Fruit fly (Drosophila melanogaster) whole organism, prepupa: ENCODE results near the gene Sik2.

ENCODE experiments used
- Blimp-1 ChIP-seq: fragments of 200-800 bp; sonication (Bioruptor generic); optimal IDR thresholded peaks from 3 replicates; lab custom pipeline; 2017; ENCODE audit warnings: missing biosample characterization, missing genetic modification characterization, mild to moderate bottlenecking, moderate library complexity, missing genetic modification reagents
- CG10631 ChIP-seq: fragments of 200-800 bp; sonication (Bioruptor generic); optimal IDR thresholded peaks from 2 replicates; lab custom pipeline; 2016; ENCODE audit warnings: missing biosample characterization, missing genetic modification characterization
- CG10669 ChIP-seq: fragments of 200-800 bp; sonication (Bioruptor generic); optimal IDR thresholded peaks from 3 replicates; lab custom pipeline; 2018; ENCODE audit warnings: missing biosample characterization, mild to moderate bottlenecking, missing genetic modification characterization, moderate library complexity
- CG11294 ChIP-seq: fragments of 200-800 bp; sonication (Bioruptor generic); IDR thresholded peaks from 2 replicates; pipeline ENCODE4 v1.3.6; 2022; ENCODE audit warnings: missing biosample characterization, missing genetic modification characterization
- CG15336 ChIP-seq: fragments of 200-800 bp; sonication (Bioruptor generic); IDR thresholded peaks from 2 replicates; pipeline ENCODE4 v1.3.6; 2022; ENCODE audit warnings: missing biosample characterization, missing genetic modification characterization
- CG1621 ChIP-seq: fragments of 200-800 bp; sonication (Bioruptor generic); optimal IDR thresholded peaks from 3 replicates; lab custom pipeline; 2018; ENCODE audit warnings: missing biosample characterization, mild to moderate bottlenecking, missing genetic modification characterization
- CG31627 ChIP-seq: fragments of 200-800 bp; sonication (Bioruptor generic); optimal IDR thresholded peaks from 3 replicates; lab custom pipeline; 2016; ENCODE audit warnings: missing biosample characterization, missing genetic modification characterization
- CG32006 ChIP-seq: fragments of 200-800 bp; sonication (Bioruptor generic); optimal IDR thresholded peaks from 3 replicates; lab custom pipeline; 2017; ENCODE audit warnings: missing biosample characterization, mild to moderate bottlenecking, missing genetic modification characterization
- CG34406 ChIP-seq: fragments of 200-800 bp; sonication (Bioruptor generic); optimal IDR thresholded peaks from 3 replicates; lab custom pipeline; 2016; ENCODE audit warnings: missing biosample characterization, missing genetic modification characterization
- CG4318 ChIP-seq: fragments of 200-800 bp; sonication (Bioruptor generic); optimal IDR thresholded peaks from 3 replicates; lab custom pipeline; 2017; ENCODE audit warnings: missing biosample characterization, mild to moderate bottlenecking, missing genetic modification characterization
- CG6163 ChIP-seq: fragments of 200-800 bp; sonication (Bioruptor generic); IDR thresholded peaks from 3 replicates; pipeline ENCODE4 v1.3.6; 2022; ENCODE audit warnings: missing biosample characterization, missing genetic modification characterization
- CG6276 ChIP-seq: fragments of 200-800 bp; sonication (Bioruptor generic); optimal IDR thresholded peaks from 2 replicates; lab custom pipeline; 2017; ENCODE audit warnings: missing biosample characterization, mild to moderate bottlenecking, missing genetic modification characterization
- CG6792 ChIP-seq: fragments of 200-800 bp; sonication (Bioruptor generic); optimal IDR thresholded peaks from 3 replicates; lab custom pipeline; 2016; ENCODE audit warnings: missing biosample characterization, missing genetic modification characterization
- CG6854 ChIP-seq: fragments of 200-800 bp; sonication (Bioruptor generic); optimal IDR thresholded peaks from 2 replicates; lab custom pipeline; 2017; ENCODE audit warnings: missing biosample characterization, mild to moderate bottlenecking, missing genetic modification characterization
- CG8119 ChIP-seq: fragments of 200-800 bp; sonication (Bioruptor generic); IDR thresholded peaks from 3 replicates; pipeline ENCODE4 v1.3.6; 2022; ENCODE audit warnings: missing biosample characterization, missing genetic modification characterization
- CG8319 ChIP-seq: fragments of 200-800 bp; sonication (Bioruptor generic); optimal IDR thresholded peaks from 3 replicates; lab custom pipeline; 2016; ENCODE audit warnings: missing biosample characterization, missing genetic modification characterization
- CG8632 ChIP-seq: fragments of 200-800 bp; sonication (Bioruptor generic); optimal IDR thresholded peaks from 3 replicates; lab custom pipeline; 2016; ENCODE audit warnings: missing biosample characterization, missing genetic modification characterization
- CG9139 ChIP-seq: fragments of 200-800 bp; sonication (Bioruptor generic); optimal IDR thresholded peaks from 3 replicates; lab custom pipeline; 2017; ENCODE audit warnings: missing biosample characterization, mild to moderate bottlenecking, missing genetic modification characterization
- Eip75B ChIP-seq: fragments of 200-800 bp; sonication (Bioruptor generic); optimal IDR thresholded peaks from 3 replicates; lab custom pipeline; 2016; ENCODE audit warnings: missing biosample characterization, missing genetic modification characterization
- Eip78C ChIP-seq: fragments of 200-800 bp; sonication (Bioruptor generic); peaks from one replicate; lab custom pipeline; 2016; ENCODE audit warnings: missing biosample characterization, missing genetic modification characterization
- Eip93F ChIP-seq: fragments of 200-800 bp; sonication (Bioruptor generic); optimal IDR thresholded peaks from 2 replicates; lab custom pipeline; 2016; ENCODE audit warnings: missing biosample characterization, mild to moderate bottlenecking, missing genetic modification characterization
- Ets21C ChIP-seq: fragments of 200-800 bp; sonication (Bioruptor generic); optimal IDR thresholded peaks from 3 replicates; lab custom pipeline; 2016; ENCODE audit warnings: missing biosample characterization, missing genetic modification characterization
- Ets96B ChIP-seq: fragments of 200-800 bp; optimal IDR thresholded peaks from 2 replicates; lab custom pipeline; 2019; ENCODE audit warnings: missing biosample characterization, mild to moderate bottlenecking, missing genetic modification characterization, moderate library complexity
- Gug ChIP-seq: fragments of 200-800 bp; sonication (Bioruptor generic); IDR thresholded peaks from 2 replicates; pipeline ENCODE4 v1.3.6; 2022; ENCODE audit warnings: missing biosample characterization, missing genetic modification characterization
- Hr38 ChIP-seq: sonication (Bioruptor generic); optimal IDR thresholded peaks from 2 replicates; lab custom pipeline; 2016; ENCODE audit warnings: missing biosample characterization, missing genetic modification characterization
- Hr4 ChIP-seq: fragments of 200-800 bp; sonication (Bioruptor generic); optimal IDR thresholded peaks from 3 replicates; lab custom pipeline; 2016; ENCODE audit warnings: missing biosample characterization, missing genetic modification characterization
- Lpt ChIP-seq: fragments of 200-800 bp; sonication (Bioruptor generic); optimal IDR thresholded peaks from 3 replicates; lab custom pipeline; 2016; ENCODE audit warnings: missing biosample characterization, missing genetic modification characterization
- Met ChIP-seq: fragments of 200-800 bp; sonication (Bioruptor generic); optimal IDR thresholded peaks from 3 replicates; lab custom pipeline; 2016; ENCODE audit warnings: missing biosample characterization, missing genetic modification characterization
- Smox ChIP-seq: fragments of 200-800 bp; sonication (Bioruptor generic); optimal IDR thresholded peaks from 3 replicates; lab custom pipeline; 2016; ENCODE audit warnings: missing biosample characterization, missing genetic modification characterization
- Sox102F ChIP-seq: fragments of 200-800 bp; sonication (Bioruptor generic); optimal IDR thresholded peaks from 2 replicates; lab custom pipeline; 2016; ENCODE audit warnings: missing biosample characterization, mild to moderate bottlenecking, missing genetic modification characterization
- achi ChIP-seq: fragments of 200-800 bp; sonication (Bioruptor generic); optimal IDR thresholded peaks from 3 replicates; lab custom pipeline; 2016; ENCODE audit warnings: missing biosample characterization, missing genetic modification characterization
- acj6 ChIP-seq: fragments of 200-800 bp; sonication (Bioruptor generic); optimal IDR thresholded peaks from 3 replicates; lab custom pipeline; 2016; ENCODE audit warnings: missing biosample characterization, missing genetic modification characterization
- cyc ChIP-seq: fragments of 200-800 bp; sonication (Bioruptor generic); optimal IDR thresholded peaks from 3 replicates; lab custom pipeline; 2016; ENCODE audit warnings: missing biosample characterization, missing genetic modification characterization
- dac ChIP-seq: fragments of 200-800 bp; sonication (Bioruptor generic); optimal IDR thresholded peaks from 2 replicates; lab custom pipeline; 2017; ENCODE audit warnings: missing biosample characterization, mild to moderate bottlenecking, missing genetic modification characterization
- dsx ChIP-seq: fragments of 200-800 bp; optimal IDR thresholded peaks from 3 replicates; lab custom pipeline; 2019; ENCODE audit warnings: missing biosample characterization, mild to moderate bottlenecking, missing genetic modification characterization, moderate library complexity; ENCODE audit not compliant: poor library complexity, severe bottlenecking
- fkh ChIP-seq: fragments of 200-800 bp; sonication (Bioruptor generic); optimal IDR thresholded peaks from 3 replicates; lab custom pipeline; 2017; ENCODE audit warnings: missing biosample characterization, mild to moderate bottlenecking, missing genetic modification characterization, moderate library complexity
- lz ChIP-seq: fragments of 200-800 bp; sonication (Bioruptor generic); optimal IDR thresholded peaks from 3 replicates; lab custom pipeline; 2016; ENCODE audit warnings: missing biosample characterization, missing genetic modification characterization
- net ChIP-seq: fragments of 200-800 bp; sonication (Bioruptor generic); optimal IDR thresholded peaks from 3 replicates; lab custom pipeline; 2016; ENCODE audit warnings: missing biosample characterization, missing genetic modification characterization
- pdm3 ChIP-seq: fragments of 200-800 bp; sonication (Bioruptor generic); optimal IDR thresholded peaks from 3 replicates; lab custom pipeline; 2016; ENCODE audit warnings: missing biosample characterization, missing genetic modification characterization
- salr ChIP-seq, 2 experiments: fragments of 200-800 bp; sonication (Bioruptor generic); optimal IDR thresholded peaks; 3 replicates each; lab custom pipeline; 2016 to 2018; ENCODE audit warnings: missing biosample characterization in 2 of 2, missing genetic modification characterization in 2 of 2, mild to moderate bottlenecking in 1 of 2
- spab ChIP-seq: fragments of 200-800 bp; sonication (Bioruptor generic); optimal IDR thresholded peaks from 2 replicates; lab custom pipeline; 2017; ENCODE audit warnings: missing biosample characterization, mild to moderate bottlenecking, missing genetic modification characterization, missing genetic modification reagents
- ss ChIP-seq, 2 experiments: fragments of 200-800 bp; sonication (Bioruptor generic); optimal IDR thresholded peaks; 2 replicates in 1 of 2; 3 replicates in 1 of 2; lab custom pipeline; 2017 to 2018; ENCODE audit warnings: mild to moderate bottlenecking in 2 of 2, missing biosample characterization in 2 of 2, missing genetic modification characterization in 2 of 2, moderate library complexity in 1 of 2
- svp ChIP-seq: fragments of 200-800 bp; sonication (Bioruptor generic); peaks from one replicate; lab custom pipeline; 2016; ENCODE audit warnings: missing biosample characterization, missing genetic modification characterization
- vri ChIP-seq: fragments of 200-800 bp; sonication (Bioruptor generic); optimal IDR thresholded peaks from 3 replicates; lab custom pipeline; 2016; ENCODE audit warnings: missing biosample characterization, mild to moderate bottlenecking, missing genetic modification characterization

Sik2 gene

dm6 chrX:2041981-2042847 is 19.5 kb downstream of the Sik2 start, which contains the start of the genes Actn and usp (continued):
- TF ChIP-seq CG8632 (GFP tag; lab: Kevin White, UChicago) = no peak
- TF ChIP-seq acj6 = peak; percentile 12
- TF ChIP-seq CG6163 (GFP tag; lab: Robert Waterston, UW) = peak; percentile 43; the same call in 1 of the 3 replicates
- TF ChIP-seq CG1621 (tag; lab: Kevin White, UChicago) = peak; percentile 8
- TF ChIP-seq spab (GFP tag; lab: Kevin White, UChicago) = no peak
- TF ChIP-seq salr (GFP tag; optimal IDR thresholded peaks at IDR 0.05; lab: Kevin White, UChicago) = no peak
- TF ChIP-seq net = peak; percentile 30
- peak; percentile 45 for TF ChIP-seq Smox (GFP tag; lab: Kevin White, UChicago)
- peak; percentile 54 for TF ChIP-seq CG15336 (GFP tag; lab: Robert Waterston, UW)
- TF ChIP-seq CG10631 (GFP tag; lab: Kevin White, UChicago) = peak; percentile 13
- TF ChIP-seq CG8319 (GFP tag; lab: Kevin White, UChicago) = no peak
- peak; percentile 63 for TF ChIP-seq CG6854 (GFP tag; lab: Kevin White, UChicago)
- TF ChIP-seq CG11294 (GFP tag; lab: Robert Waterston, UW) = no peak
- no peak for TF ChIP-seq dac (GFP tag; lab: Kevin White, UChicago)
- no peak for TF ChIP-seq CG34406 (GFP tag; lab: Kevin White, UChicago)
- peak; percentile 37 for TF ChIP-seq cyc (GFP tag; lab: Kevin White, UChicago)
- TF ChIP-seq ss (GFP tag; optimal IDR thresholded peaks at IDR 0.05; lab: Kevin White, UChicago) = peak; percentile 11 to 63
- TF ChIP-seq Eip78C (GFP tag; lab: Kevin White, UChicago) = peak; percentile 78
- TF ChIP-seq Ets96B (tag; lab: Kevin White, UChicago) = peak; percentile 6
- no peak for TF ChIP-seq Gug (GFP tag; lab: Robert Waterston, UW)
- peak; percentile 32 for TF ChIP-seq lz (GFP tag; lab: Kevin White, UChicago)
- peak; percentile 44 for TF ChIP-seq pdm3
- peak; percentile 24 for TF ChIP-seq CG32006

DNA sequence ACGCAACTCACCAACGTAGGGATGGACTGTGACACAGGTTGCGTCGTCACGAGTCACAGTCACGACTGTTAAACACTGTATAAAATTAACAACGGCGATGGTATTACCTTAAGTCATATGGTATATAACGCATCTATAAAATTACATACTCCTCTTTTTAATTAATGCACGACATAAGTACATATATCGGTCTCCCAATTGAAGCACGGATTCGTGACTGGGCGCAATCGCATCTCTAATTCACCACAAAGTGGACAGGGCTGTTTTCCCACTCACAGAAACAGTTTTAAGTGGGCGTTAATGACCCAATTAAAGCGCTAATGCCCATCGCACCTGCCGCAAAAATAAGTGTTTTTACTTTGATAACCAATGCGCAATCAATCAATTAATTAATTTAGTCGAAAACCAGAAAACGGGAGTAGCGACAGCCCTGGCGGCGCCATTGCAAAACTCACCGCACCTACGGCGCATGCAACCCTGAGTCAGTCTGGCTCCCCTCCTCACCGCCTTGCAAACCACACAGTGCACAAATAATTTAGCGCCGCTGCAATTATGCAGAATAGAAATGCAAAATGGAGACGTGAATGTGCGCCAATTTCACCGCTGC is 20.3 kb downstream of the Sik2 start, which contains the start of gene CG4313:
Gene CG4313 (plus strand): TSS at position 557 of the 607 bp plus-strand sequence.
- TF ChIP-seq Eip78C (GFP tag; lab: Kevin White, UChicago) (peak; percentile 88), CG11294 (GFP tag; lab: Robert Waterston, UW) (no peak; the same call in 1 of the 2 replicates), lz (GFP tag; lab: Kevin White, UChicago) (peak; percentile 84), Met (GFP tag; lab: Kevin White, UChicago) (peak; percentile 76), CG4318 (GFP tag; lab: Kevin White, UChicago) (peak; percentile 33), CG6792 (GFP tag; lab: Kevin White, UChicago) (peak; percentile 68), Hr4 (GFP tag; lab: Kevin White, UChicago) (peak; percentile 64), CG8632 (GFP tag; lab: Kevin White, UChicago) (peak; percentile 42), Smox (GFP tag; lab: Kevin White, UChicago) (peak; percentile 74), CG9139 (peak; percentile 43), pdm3 (peak; percentile 76), CG10669 (GFP tag; lab: Kevin White, UChicago) (peak; percentile 46), cyc (GFP tag; lab: Kevin White, UChicago) (peak; percentile 82), Ets21C (GFP tag; lab: Kevin White, UChicago) (peak; percentile 72), CG10631 (GFP tag; lab: Kevin White, UChicago) (peak; percentile 70), dsx (GFP tag; lab: Kevin White, UChicago) (peak; percentile 33), CG15336 (GFP tag; lab: Robert Waterston, UW) (peak; percentile 65), CG6163 (GFP tag; lab: Robert Waterston, UW) (no peak; the same call in 2 of the 3 replicates), CG8319 (GFP tag; lab: Kevin White, UChicago) (peak; percentile 61), CG6854 (GFP tag; lab: Kevin White, UChicago) (no peak), net (peak; percentile 43), svp (GFP tag; lab: Kevin White, UChicago) (peak; percentile 87), achi (GFP tag; lab: Kevin White, UChicago) (peak; percentile 59), Sox102F (GFP tag; lab: Kevin White, UChicago) (peak; percentile 62), fkh (GFP tag; lab: Kevin White, UChicago) (no peak), CG31627 (GFP tag; lab: Kevin White, UChicago) (peak; percentile 81), CG32006 (peak; percentile 65), spab (GFP tag; lab: Kevin White, UChicago) (peak; percentile 37), CG8119 (GFP tag; lab: Robert Waterston, UW) (0 out of 3 replicates have a peak, but pooled peaks have one; percentile 32), Hr38 (GFP tag; lab: Kevin White, UChicago) (no peak), Blimp-1 (no peak), vri (GFP tag; lab: Kevin White, UChicago) (peak; percentile 68), CG6276 (GFP tag; lab: Kevin White, UChicago) (peak; percentile 54), Eip93F (no peak), Lpt (GFP tag; lab: Kevin White, UChicago) (no peak), acj6 (peak; percentile 66), Eip75B (peak; percentile 70)
